Fruit fly (Drosophila melanogaster): Measurements from ENCODE around the gene Sgs3.

Gene Sgs3

DNA sequence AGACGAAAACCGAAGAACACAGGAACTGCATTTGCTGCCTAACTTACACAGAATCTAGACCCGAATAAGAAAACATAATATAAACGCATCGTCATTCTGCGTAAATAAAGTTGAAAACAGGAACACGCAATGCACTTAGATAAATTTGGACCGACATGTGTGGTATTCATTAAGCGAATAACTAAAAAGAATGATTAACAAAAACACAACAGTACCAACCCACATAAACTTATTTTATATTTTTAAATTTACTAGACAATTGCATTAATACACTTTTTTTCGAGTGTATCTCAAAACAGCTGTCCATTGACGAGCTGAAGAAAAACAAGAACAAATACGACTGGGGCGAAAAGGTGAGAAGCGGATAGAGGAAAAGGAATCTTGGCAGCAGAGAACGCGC is 42.3 kb downstream of the Sgs3 start (continued):
- TF ChIP-seq CG11696 (GFP tag; IDR thresholded peaks at IDR 0.05) (peak; percentile 67), pros (GFP tag; optimal IDR thresholded peaks at IDR 0.05) (peak; percentile 40), ewg (GFP tag; optimal IDR thresholded peaks at IDR 0.05) (peak; percentile 64), ATbp (GFP tag; optimal IDR thresholded peaks at IDR 0.05) (peak; percentile 68), CG2199 (GFP tag; IDR thresholded peaks at IDR 0.05) (no peak), Adf1 (GFP tag; IDR thresholded peaks at IDR 0.05) (no peak), CG4424 (GFP tag; optimal IDR thresholded peaks at IDR 0.05) (peak; percentile 80), B-H1 (GFP tag; IDR thresholded peaks at IDR 0.05) (peak; percentile 56; the same call in 1 of the 3 replicates), CG9876 (GFP tag; optimal IDR thresholded peaks at IDR 0.05) (no peak), Fer3 (tag; optimal IDR thresholded peaks at IDR 0.05) (peak; percentile 64), Ada2b (GFP tag; IDR thresholded peaks at IDR 0.05) (peak; percentile 60), H15 (GFP tag; IDR thresholded peaks at IDR 0.05) (peak; percentile 79), sens (GFP tag) (peak; percentile 99), az2 (GFP tag; optimal IDR thresholded peaks at IDR 0.05) (peak; percentile 90), dati (GFP tag; IDR thresholded peaks at IDR 0.05) (peak; percentile 54; the same call in 1 of the 2 replicates), CG7271 (tag; optimal IDR thresholded peaks at IDR 0.05) (peak; percentile 73), cwo (GFP tag; optimal IDR thresholded peaks at IDR 0.05) (peak; percentile 1), run (tag; optimal IDR thresholded peaks at IDR 0.05) (peak; percentile 16), sens-2 (GFP tag; IDR thresholded peaks at IDR 0.05) (peak; percentile 87), CG8944 (GFP tag; optimal IDR thresholded peaks at IDR 0.05) (peak; percentile 75), hb (GFP tag; IDR thresholded peaks at IDR 0.05; ENCODE audit: partially characterized antibody) (no peak), fd96Cb (tag; optimal IDR thresholded peaks at IDR 0.05) (peak; percentile 91), CG7987 (GFP tag; optimal IDR thresholded peaks at IDR 0.05) (peak; percentile 63), CG2202 (tag; optimal IDR thresholded peaks at IDR 0.05) (peak; percentile 93), Pdp1 (GFP tag; optimal IDR thresholded peaks at IDR 0.05) (peak; percentile 57 to 78), CG11398 (GFP tag; optimal IDR thresholded peaks at IDR 0.05) (peak; percentile 45), lola (GFP tag; optimal IDR thresholded peaks at IDR 0.05) (peak in 1 of 3 experiments; percentile 96), abd-A (tag; optimal IDR thresholded peaks at IDR 0.05) (no peak), CG9727 (GFP tag; optimal IDR thresholded peaks at IDR 0.05) (peak; percentile 95), HmgZ (tag; optimal IDR thresholded peaks at IDR 0.05) (peak; percentile 25), Nf-YB (GFP tag; optimal IDR thresholded peaks at IDR 0.05) (peak; percentile 77), NC2β (GFP tag; optimal IDR thresholded peaks at IDR 0.05) (peak; percentile 88), gce (GFP tag; IDR thresholded peaks at IDR 0.05) (peak; percentile 39; the same call in 1 of the 3 replicates), gsb (GFP tag; IDR thresholded peaks at IDR 0.05) (no peak), CG10979 (tag; optimal IDR thresholded peaks at IDR 0.05) (peak; percentile 96), CG9932 (GFP tag; IDR thresholded peaks at IDR 0.05) (peak; percentile 20; the same call in 1 of the 2 replicates), zfh2 (GFP tag; optimal IDR thresholded peaks at IDR 0.05) (no peak), prd (optimal IDR thresholded peaks at IDR 0.05) (no peak), prd (GFP tag; IDR thresholded peaks at IDR 0.05) (peak; percentile 92), Meics (GFP tag; optimal IDR thresholded peaks at IDR 0.05) (peak; percentile 51), gro (GFP tag; optimal IDR thresholded peaks at IDR 0.05) (no peak), vnd (GFP tag; IDR thresholded peaks at IDR 0.05; ENCODE audit: partially characterized antibody) (no peak), sob (GFP tag; IDR thresholded peaks at IDR 0.05) (peak; percentile 64), usp (GFP tag; optimal IDR thresholded peaks at IDR 0.05) (no peak), CG31224 (GFP tag; IDR thresholded peaks at IDR 0.05) (peak; percentile 55; the same call in 1 of the 2 replicates), CG12942 (GFP tag; optimal IDR thresholded peaks at IDR 0.05) (peak; percentile 66), CG1647 (GFP tag; optimal IDR thresholded peaks at IDR 0.05) (peak; percentile 39), gcm2 (GFP tag; optimal IDR thresholded peaks at IDR 0.05) (no peak), Atf6 (GFP tag; IDR thresholded peaks at IDR 0.05) (peak; percentile 45; the same call in 1 of the 2 replicates), CG4404 (GFP tag; IDR thresholded peaks at IDR 0.05) (peak; percentile 90), nau (GFP tag; optimal IDR thresholded peaks at IDR 0.05) (peak; percentile 60)

Measured in whole organism, embryonic.